Fruit fly (Drosophila melanogaster) whole organism, wandering third instar larva: Measurements from ENCODE around the gene CG33927.
A peak's percentile ranks its signal among the peaks of the same experiment; 100 is the strongest.

ENCODE experiments used
- Abd-B ChIP-seq: fragments of >200 bp; optimal IDR thresholded peaks from 2 replicates; lab custom pipeline; 2017; ENCODE audit warnings: missing biosample characterization, missing genetic modification characterization
- CG32264 ChIP-seq: fragments of 200-800 bp; sonication (Bioruptor generic); optimal IDR thresholded peaks from 2 replicates; lab custom pipeline; 2016; ENCODE audit warnings: missing biosample characterization, missing genetic modification characterization
- CG9705 ChIP-seq: fragments of 200-800 bp; sonication (Bioruptor generic); optimal IDR thresholded peaks from 2 replicates; lab custom pipeline; 2018; ENCODE audit warnings: missing biosample characterization, mild to moderate bottlenecking, missing genetic modification characterization
- CrebA ChIP-seq: fragments of 200-800 bp; sonication (Bioruptor generic); optimal IDR thresholded peaks from 2 replicates; lab custom pipeline; 2016; ENCODE audit warnings: missing biosample characterization, mild to moderate bottlenecking, missing genetic modification characterization, borderline replicate concordance
- Dfd ChIP-seq: fragments of >200 bp; optimal IDR thresholded peaks from 2 replicates; lab custom pipeline; 2017; ENCODE audit warnings: missing biosample characterization, missing genetic modification characterization
- Dif ChIP-seq: fragments of 200-275, 200-300 bp; sonication (Bioruptor generic); optimal IDR thresholded peaks from 2 replicates; lab custom pipeline; 2018; ENCODE audit warnings: missing biosample characterization, missing genetic modification characterization; ENCODE audit not compliant: partially characterized antibody
- GATAd ChIP-seq: sonication (Bioruptor generic); optimal IDR thresholded peaks from 2 replicates; lab custom pipeline; 2016; ENCODE audit warnings: missing biosample characterization, missing genetic modification characterization
- HLH106 ChIP-seq: fragments of 200-800 bp; optimal IDR thresholded peaks from 3 replicates; lab custom pipeline; 2019; ENCODE audit warnings: missing biosample characterization, mild to moderate bottlenecking, missing genetic modification characterization, moderate library complexity
- Hnf4 ChIP-seq: fragments of 200-800 bp; sonication (Bioruptor generic); optimal IDR thresholded peaks from 2 replicates; lab custom pipeline; 2016; ENCODE audit warnings: missing biosample characterization, mild to moderate bottlenecking, missing genetic modification characterization
- Hr78 ChIP-seq: fragments of >200 bp; optimal IDR thresholded peaks from 2 replicates; lab custom pipeline; 2017; ENCODE audit warnings: missing biosample characterization, missing genetic modification characterization
- Hr83 ChIP-seq: fragments of 200-300 bp; sonication (Bioruptor generic); optimal IDR thresholded peaks from 2 replicates; lab custom pipeline; 2016; ENCODE audit warnings: missing biosample characterization, mild to moderate bottlenecking, missing genetic modification characterization, moderate library complexity; ENCODE audit not compliant: poor library complexity, severe bottlenecking
- Jra ChIP-seq: sonication (Bioruptor generic); optimal IDR thresholded peaks from 2 replicates; lab custom pipeline; 2016; ENCODE audit warnings: missing biosample characterization, missing genetic modification characterization
- Mio ChIP-seq: sonication (Bioruptor generic); optimal IDR thresholded peaks from 2 replicates; lab custom pipeline; 2016; ENCODE audit warnings: missing biosample characterization, missing genetic modification characterization
- Myc ChIP-seq: fragments of >200 bp; optimal IDR thresholded peaks from 2 replicates; lab custom pipeline; 2017
- N ChIP-seq: fragments of >200 bp; optimal IDR thresholded peaks from 2 replicates; lab custom pipeline; 2018; ENCODE audit warnings: missing biosample characterization, missing external identifiers, missing genetic modification characterization
- OdsH ChIP-seq: fragments of 200-800 bp; sonication (Bioruptor generic); optimal IDR thresholded peaks from 2 replicates; lab custom pipeline; 2016; ENCODE audit warnings: missing biosample characterization, mild to moderate bottlenecking, missing genetic modification characterization
- Rel ChIP-seq, 2 experiments: fragments of 200-800 bp; sonication (Bioruptor generic) in 1 of 2; optimal IDR thresholded peaks; 2 replicates in 1 of 2; 3 replicates in 1 of 2; lab custom pipeline; 2016 to 2019; ENCODE audit warnings: mild to moderate bottlenecking in 2 of 2, missing biosample characterization in 2 of 2, missing genetic modification characterization in 2 of 2, moderate library complexity in 1 of 2
- Sp1 ChIP-seq: fragments of 200-800 bp; sonication (Bioruptor generic); optimal IDR thresholded peaks from 3 replicates; lab custom pipeline; 2019; ENCODE audit warnings: missing biosample characterization, mild to moderate bottlenecking, missing genetic modification characterization, moderate library complexity
- Vsx2 ChIP-seq: fragments of 200-300, 225-300 bp; sonication (Bioruptor generic); optimal IDR thresholded peaks from 2 replicates; lab custom pipeline; 2018; ENCODE audit warnings: missing biosample characterization, missing genetic modification characterization; ENCODE audit not compliant: partially characterized antibody
- br ChIP-seq: fragments of 200-800 bp; sonication (Bioruptor generic); optimal IDR thresholded peaks from 2 replicates; lab custom pipeline; 2016; ENCODE audit warnings: missing biosample characterization, missing genetic modification characterization
- brk ChIP-seq: fragments of 200-800 bp; sonication (Bioruptor generic); optimal IDR thresholded peaks from 2 replicates; lab custom pipeline; 2016; ENCODE audit warnings: missing biosample characterization, mild to moderate bottlenecking, missing genetic modification characterization
- dl ChIP-seq, 2 experiments: fragments of 175-275, 200-275 bp in 1 of 2; fragments of 200-275 bp in 1 of 2; sonication (Bioruptor generic); optimal IDR thresholded peaks; lab custom pipeline; 2018; ENCODE audit warnings: mild to moderate bottlenecking in 2 of 2, missing biosample characterization in 2 of 2, missing genetic modification characterization in 2 of 2, moderate library complexity in 2 of 2; ENCODE audit not compliant: partially characterized antibody in 2 of 2, insufficient read depth in 1 of 2
- dmrt93B ChIP-seq: fragments of 200-800 bp; sonication (Bioruptor generic); optimal IDR thresholded peaks from 2 replicates; lab custom pipeline; 2018; ENCODE audit warnings: missing biosample characterization, mild to moderate bottlenecking, missing genetic modification characterization
- dsf ChIP-seq: sonication (Bioruptor generic); optimal IDR thresholded peaks from 2 replicates; lab custom pipeline; 2016; ENCODE audit warnings: missing biosample characterization, missing genetic modification characterization, borderline replicate concordance
- ey ChIP-seq: fragments of 200-800 bp; sonication (Bioruptor generic); optimal IDR thresholded peaks from 2 replicates; lab custom pipeline; 2016; ENCODE audit warnings: missing biosample characterization, missing genetic modification characterization
- foxo ChIP-seq, 2 experiments: fragments of 200-800 bp; sonication (Bioruptor generic); optimal IDR thresholded peaks; 2 replicates in 1 of 2; 3 replicates in 1 of 2; lab custom pipeline; 2016 to 2017; ENCODE audit warnings: missing biosample characterization in 2 of 2, missing genetic modification characterization in 2 of 2
- fru ChIP-seq: fragments of 200-800 bp; sonication (Bioruptor generic); optimal IDR thresholded peaks from 3 replicates; lab custom pipeline; 2016; ENCODE audit warnings: missing biosample characterization, mild to moderate bottlenecking, missing genetic modification characterization
- h ChIP-seq: fragments of 200-800 bp; sonication (Bioruptor generic); optimal IDR thresholded peaks from 3 replicates; lab custom pipeline; 2016; ENCODE audit warnings: missing biosample characterization, mild to moderate bottlenecking, missing genetic modification characterization
- jim ChIP-seq: fragments of 175-275, 200-325 bp; sonication (Bioruptor generic); optimal IDR thresholded peaks from 2 replicates; lab custom pipeline; 2016; ENCODE audit warnings: missing biosample characterization, mild to moderate bottlenecking, missing genetic modification characterization
- lola ChIP-seq: fragments of >200 bp; optimal IDR thresholded peaks from 2 replicates; lab custom pipeline; 2017; ENCODE audit warnings: missing biosample characterization, missing genetic modification characterization
- pan ChIP-seq: fragments of >200 bp; optimal IDR thresholded peaks from 2 replicates; lab custom pipeline; 2017
- psq ChIP-seq: fragments of 200-800 bp; sonication (Bioruptor generic); optimal IDR thresholded peaks from 3 replicates; lab custom pipeline; 2017; ENCODE audit warnings: missing biosample characterization, mild to moderate bottlenecking, missing genetic modification characterization, moderate library complexity
- rgr ChIP-seq: fragments of 200-800 bp; sonication (Bioruptor generic); optimal IDR thresholded peaks from 3 replicates; lab custom pipeline; 2016; ENCODE audit warnings: missing biosample characterization, mild to moderate bottlenecking, missing genetic modification characterization
- sage ChIP-seq: fragments of 200-800 bp; sonication (Bioruptor generic); optimal IDR thresholded peaks from 2 replicates; lab custom pipeline; 2016; ENCODE audit warnings: missing biosample characterization, mild to moderate bottlenecking, missing genetic modification characterization
- sv ChIP-seq: fragments of 200-800 bp; sonication (Bioruptor generic); optimal IDR thresholded peaks from 3 replicates; lab custom pipeline; 2016; ENCODE audit warnings: missing biosample characterization, missing genetic modification characterization
- tai ChIP-seq: sonication (Bioruptor generic); optimal IDR thresholded peaks from 2 replicates; lab custom pipeline; 2016; ENCODE audit warnings: missing biosample characterization, missing genetic modification characterization
- usp ChIP-seq: fragments of >200 bp; optimal IDR thresholded peaks from 2 replicates; lab custom pipeline; 2017; ENCODE audit warnings: missing biosample characterization, missing genetic modification characterization
- woc ChIP-seq: sonication (Bioruptor generic); optimal IDR thresholded peaks from 2 replicates; lab custom pipeline; 2016; ENCODE audit warnings: missing biosample characterization, mild to moderate bottlenecking, missing genetic modification characterization

Gene CG33927

dm6 chr3R:4664199-4664598 lies 26.2 kb downstream of the CG33927 start:
- TF ChIP-seq Hr78 (GFP tag; lab: Kevin White, UChicago) (no peak), lola (GFP tag; lab: Kevin White, UChicago) (no peak), GATAd (no peak), h (no peak), CG9705 (no peak), sage (GFP tag; lab: Kevin White, UChicago) (no peak), Dfd (GFP tag; lab: Kevin White, UChicago) (no peak), dsf (GFP tag; lab: Kevin White, UChicago) (no peak), Vsx2 (no peak)

DNA sequence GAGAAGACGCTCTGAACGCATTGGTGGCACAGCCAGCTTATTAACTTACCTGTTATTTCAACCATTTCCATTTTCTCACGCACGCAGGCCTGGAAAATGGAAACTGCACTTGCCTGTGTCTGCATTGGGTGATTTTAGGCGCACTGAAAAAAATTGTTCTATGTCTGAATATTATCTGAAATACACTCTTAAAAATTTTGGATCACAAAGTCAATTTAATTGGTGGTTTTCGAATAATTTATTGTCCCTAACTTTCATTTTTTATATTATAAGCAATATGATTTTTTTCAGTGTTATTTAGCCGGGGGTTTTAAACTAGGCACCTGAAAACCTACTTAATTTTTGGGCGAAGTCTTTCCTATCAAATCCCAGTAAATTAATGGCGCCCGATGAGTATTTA lies 27.3 kb downstream of the CG33927 start:
- no peak for TF ChIP-seq jim (GFP tag; lab: Kevin White, UChicago)
- no peak for TF ChIP-seq pan (lab: Kevin White, UChicago)
- no peak for TF ChIP-seq Dif
- TF ChIP-seq dl (GFP tag; optimal IDR thresholded peaks at IDR 0.05; lab: Kevin White, UChicago; ENCODE audit: insufficient read depth in 1 of 2, partially characterized antibody in 2 of 2): no peak
- TF ChIP-seq Mio: no peak
- no peak for TF ChIP-seq brk (GFP tag; lab: Kevin White, UChicago)
- no peak for TF ChIP-seq Jra (GFP tag; lab: Kevin White, UChicago)
- TF ChIP-seq tai (GFP tag; lab: Kevin White, UChicago): no peak
- no peak for TF ChIP-seq GATAd
- TF ChIP-seq dmrt93B (GFP tag; lab: Kevin White, UChicago): no peak
- no peak for TF ChIP-seq Hr83 (GFP tag; lab: Kevin White, UChicago)
- TF ChIP-seq Dfd (GFP tag; lab: Kevin White, UChicago): no peak
- TF ChIP-seq CrebA: no peak
- no peak for TF ChIP-seq br
- no peak for TF ChIP-seq Sp1 (GFP tag; lab: Kevin White, UChicago)
- peak; percentile 25 for TF ChIP-seq Hnf4 (GFP tag; lab: Kevin White, UChicago)
- no peak for TF ChIP-seq usp (GFP tag; lab: Kevin White, UChicago)
- TF ChIP-seq h: peak; percentile 9
- no peak for TF ChIP-seq sage (GFP tag; lab: Kevin White, UChicago)
- no peak for TF ChIP-seq HLH106 (tag; lab: Kevin White, UChicago)
- no peak for TF ChIP-seq Myc (lab: Kevin White, UChicago)
- no peak for TF ChIP-seq Abd-B (GFP tag; lab: Kevin White, UChicago)
- TF ChIP-seq Rel (GFP tag; optimal IDR thresholded peaks at IDR 0.05; lab: Kevin White, UChicago): no peak
- TF ChIP-seq Rel (tag; optimal IDR thresholded peaks at IDR 0.05; lab: Kevin White, UChicago): no peak
- TF ChIP-seq dsf (GFP tag; lab: Kevin White, UChicago): no peak
- TF ChIP-seq rgr: no peak
- TF ChIP-seq CG9705: no peak
- peak; percentile 27 for TF ChIP-seq fru
- no peak for TF ChIP-seq woc
- TF ChIP-seq Vsx2: no peak
- no peak for TF ChIP-seq lola (GFP tag; lab: Kevin White, UChicago)
- TF ChIP-seq Hr78 (GFP tag; lab: Kevin White, UChicago): no peak
- no peak for TF ChIP-seq psq (GFP tag; lab: Kevin White, UChicago)
- no peak for TF ChIP-seq OdsH (GFP tag; lab: Kevin White, UChicago)
- TF ChIP-seq sv: peak; percentile 49
- TF ChIP-seq ey (GFP tag; lab: Kevin White, UChicago): peak; percentile 8
- TF ChIP-seq CG32264 (GFP tag; lab: Kevin White, UChicago): no peak
- no peak for TF ChIP-seq N
- peak in 1 of 2 experiments; percentile 20 for TF ChIP-seq foxo (GFP tag; optimal IDR thresholded peaks at IDR 0.05; lab: Kevin White, UChicago)

- TF ChIP-seq jim (GFP tag; lab: Kevin White, UChicago) (no peak), Hr78 (GFP tag; lab: Kevin White, UChicago) (no peak), CrebA (no peak), Rel (GFP tag; optimal IDR thresholded peaks at IDR 0.05; lab: Kevin White, UChicago) (no peak), Rel (tag; optimal IDR thresholded peaks at IDR 0.05; lab: Kevin White, UChicago) (no peak), CG32264 (GFP tag; lab: Kevin White, UChicago) (no peak), Dif (no peak), dl (GFP tag; optimal IDR thresholded peaks at IDR 0.05; lab: Kevin White, UChicago; ENCODE audit: insufficient read depth in 1 of 2, partially characterized antibody in 2 of 2) (no peak), brk (GFP tag; lab: Kevin White, UChicago) (no peak), Sp1 (GFP tag; lab: Kevin White, UChicago) (no peak), Jra (GFP tag; lab: Kevin White, UChicago) (no peak), Dfd (GFP tag; lab: Kevin White, UChicago) (no peak), tai (GFP tag; lab: Kevin White, UChicago) (no peak), sv (no peak)
Observed at dm6 chr3R:4661640-4662039, 28.8 kb downstream of the CG33927 start.
